Fruit fly (Drosophila melanogaster) whole organism, embryonic: ENCODE data around the gene CG1640.
A peak's percentile ranks its signal among the peaks of the same experiment; 100 is the strongest.

ENCODE experiments used
- Antp ChIP-seq: fragments of 200-800 bp; sonication (Bioruptor generic); optimal IDR thresholded peaks from 3 replicates; lab custom pipeline; 2016; ENCODE audit warnings: missing biosample characterization, missing genetic modification characterization
- CG10431 ChIP-seq: fragments of 200-800 bp; sonication (Bioruptor generic); optimal IDR thresholded peaks from 3 replicates; lab custom pipeline; 2018; ENCODE audit warnings: missing biosample characterization, mild to moderate bottlenecking, missing genetic modification characterization
- CG10565 ChIP-seq: fragments of 200-800 bp; sonication (Bioruptor generic); optimal IDR thresholded peaks from 3 replicates; lab custom pipeline; 2016; ENCODE audit warnings: missing biosample characterization, mild to moderate bottlenecking, missing genetic modification characterization
- CG12104 ChIP-seq: fragments of 200-800 bp; sonication (Bioruptor generic); optimal IDR thresholded peaks from 3 replicates; lab custom pipeline; 2016; ENCODE audit warnings: missing biosample characterization, missing genetic modification characterization
- CG12769 ChIP-seq: fragments of 200-800 bp; sonication (Bioruptor generic); optimal IDR thresholded peaks from 2 replicates; lab custom pipeline; 2019; ENCODE audit warnings: missing biosample characterization, mild to moderate bottlenecking, missing genetic modification characterization, moderate library complexity
- CG13123 ChIP-seq: fragments of 200-800 bp; sonication (Bioruptor generic); optimal IDR thresholded peaks from 2 replicates; lab custom pipeline; 2016; ENCODE audit warnings: missing biosample characterization, missing genetic modification characterization
- CG13775 ChIP-seq: fragments of 200-800 bp; sonication (Bioruptor generic); optimal IDR thresholded peaks from 3 replicates; lab custom pipeline; 2017; ENCODE audit warnings: missing biosample characterization, mild to moderate bottlenecking, missing genetic modification characterization
- CG14050 ChIP-seq: fragments of 200-800 bp; sonication (Bioruptor generic); IDR thresholded peaks from 3 replicates; pipeline ENCODE4 v1.3.6; 2022; ENCODE audit warnings: missing biosample characterization, missing genetic modification characterization
- CG17361 ChIP-seq: fragments of 200-800 bp; sonication (Bioruptor generic); IDR thresholded peaks from 3 replicates; pipeline ENCODE4 v1.3.6; 2022; ENCODE audit warnings: missing biosample characterization, missing genetic modification characterization
- CG18262 ChIP-seq: fragments of 200-800 bp; optimal IDR thresholded peaks from 3 replicates; lab custom pipeline; 2019; ENCODE audit warnings: missing biosample characterization, mild to moderate bottlenecking, missing genetic modification characterization, moderate library complexity
- CG42726 ChIP-seq: fragments of 200-800 bp; sonication (Bioruptor generic); IDR thresholded peaks from 2 replicates; pipeline ENCODE4 v1.3.6; 2022; ENCODE audit warnings: missing biosample characterization, missing genetic modification characterization; ENCODE audit not compliant: partially characterized antibody
- CG7357 ChIP-seq: fragments of 200-800 bp; sonication (Bioruptor generic); IDR thresholded peaks from 3 replicates; pipeline ENCODE4 v1.3.6; 2022; ENCODE audit warnings: missing biosample characterization, missing genetic modification characterization
- CG8765 ChIP-seq: fragments of 200-800 bp; sonication (Bioruptor generic); IDR thresholded peaks from 2 replicates; pipeline ENCODE4 v1.3.6; 2022; ENCODE audit warnings: missing biosample characterization, missing genetic modification characterization
- CkIIα-i1 ChIP-seq: fragments of 200-800 bp; sonication (Bioruptor generic); IDR thresholded peaks from 2 replicates; pipeline ENCODE4 v1.3.6; 2022; ENCODE audit warnings: missing biosample characterization, missing genetic modification characterization
- Eip74EF ChIP-seq, 2 experiments: fragments of 200-800 bp in 1 of 2; fragments of >200 bp in 1 of 2; sonication (Bioruptor generic) in 1 of 2; optimal IDR thresholded peaks; 2 replicates each; lab custom pipeline; 2017 to 2019; ENCODE audit warnings: missing biosample characterization in 2 of 2, missing genetic modification characterization in 2 of 2, mild to moderate bottlenecking in 1 of 2, moderate library complexity in 1 of 2
- Elba2 ChIP-seq: fragments of 200-800 bp; sonication (Bioruptor generic); optimal IDR thresholded peaks from 3 replicates; lab custom pipeline; 2016; ENCODE audit warnings: missing biosample characterization, missing genetic modification characterization
- GATAe ChIP-seq: fragments of 200-800 bp; sonication (Bioruptor generic); conservative IDR thresholded peaks from 2 replicates; pipeline ENCODE4 v1.3.6; 2022; ENCODE audit warnings: missing biosample characterization, missing genetic modification characterization
- Hey ChIP-seq: fragments of 200-800 bp; sonication (Bioruptor generic); optimal IDR thresholded peaks from 3 replicates; lab custom pipeline; 2018; ENCODE audit warnings: missing biosample characterization, mild to moderate bottlenecking, missing genetic modification characterization
- Hr3 ChIP-seq: fragments of 200-800 bp; sonication (Bioruptor generic); optimal IDR thresholded peaks from 3 replicates; lab custom pipeline; 2016; ENCODE audit warnings: missing biosample characterization, missing genetic modification characterization
- Lpt ChIP-seq: fragments of >200 bp; optimal IDR thresholded peaks from 2 replicates; lab custom pipeline; 2018; ENCODE audit warnings: missing biosample characterization, missing genetic modification characterization
- Mad ChIP-seq: fragments of 200-800 bp; sonication (Bioruptor generic); optimal IDR thresholded peaks from 2 replicates; lab custom pipeline; 2016; ENCODE audit warnings: missing biosample characterization, missing genetic modification characterization
- Med ChIP-seq: fragments of 200-800 bp; sonication (Bioruptor generic); peaks from one replicate; lab custom pipeline; 2016; ENCODE audit warnings: missing biosample characterization, missing genetic modification characterization, mild to moderate bottlenecking, inconsistent platforms, moderate library complexity
- Meics ChIP-seq: fragments of 200-800 bp; sonication (Bioruptor generic); optimal IDR thresholded peaks from 2 replicates; lab custom pipeline; 2017; ENCODE audit warnings: missing biosample characterization, mild to moderate bottlenecking, missing genetic modification characterization
- NC2β ChIP-seq: fragments of 200-800 bp; sonication (Bioruptor generic); optimal IDR thresholded peaks from 2 replicates; lab custom pipeline; 2016; ENCODE audit warnings: missing biosample characterization, missing genetic modification characterization
- Nf-YA ChIP-seq: fragments of 200-800 bp; sonication (Bioruptor generic); IDR thresholded peaks from 2 replicates; pipeline ENCODE4 v1.3.6; 2022; ENCODE audit warnings: missing biosample characterization, missing genetic modification characterization
- Oaz ChIP-seq: fragments of 200-800 bp; sonication (Bioruptor generic); IDR thresholded peaks from 2 replicates; pipeline ENCODE4 v1.3.6; 2022; ENCODE audit warnings: missing biosample characterization, missing genetic modification characterization
- Oli ChIP-seq: fragments of 200-800 bp; sonication (Bioruptor generic); optimal IDR thresholded peaks from 2 replicates; lab custom pipeline; 2018; ENCODE audit warnings: missing biosample characterization, mild to moderate bottlenecking, missing genetic modification characterization, moderate library complexity
- Rfx ChIP-seq: fragments of 200-800 bp; sonication (Bioruptor generic); IDR thresholded peaks from 2 replicates; pipeline ENCODE4 v1.3.6; 2022; ENCODE audit warnings: missing biosample characterization, missing genetic modification characterization
- Stat92E ChIP-seq, 3 experiments: fragments of >200 bp in 2 of 3; fragments of 200-800 bp in 1 of 3; sonication (Bioruptor generic) in 1 of 3; optimal IDR thresholded peaks; 2 replicates each; lab custom pipeline; 2017 to 2019; ENCODE audit warnings: missing biosample characterization in 3 of 3, missing genetic modification characterization in 3 of 3, mild to moderate bottlenecking in 1 of 3, moderate library complexity in 1 of 3
- Taf1 ChIP-seq: fragments of 200-800 bp; sonication (Bioruptor generic); IDR thresholded peaks from 2 replicates; pipeline ENCODE4 v1.3.6; 2022; ENCODE audit warnings: missing biosample characterization, missing genetic modification characterization
- Tbp ChIP-seq: fragments of >200 bp; optimal IDR thresholded peaks from 2 replicates; lab custom pipeline; 2018; ENCODE audit warnings: missing biosample characterization, missing genetic modification characterization
- Xbp1 ChIP-seq: fragments of 200-800 bp; sonication (Bioruptor generic); optimal IDR thresholded peaks from 3 replicates; lab custom pipeline; 2016; ENCODE audit warnings: missing biosample characterization, mild to moderate bottlenecking, missing genetic modification characterization
- al ChIP-seq: fragments of 200-800 bp; sonication (Bioruptor generic); IDR thresholded peaks from 2 replicates; pipeline ENCODE4 v1.3.6; 2022; ENCODE audit warnings: missing biosample characterization, missing genetic modification characterization
- bbx ChIP-seq: fragments of 200-800 bp; sonication (Bioruptor generic); IDR thresholded peaks from 2 replicates; pipeline ENCODE4 v1.3.6; 2022; ENCODE audit warnings: missing biosample characterization, missing genetic modification characterization; ENCODE audit not compliant: partially characterized antibody
- caup ChIP-seq: fragments of 200-800 bp; sonication (Bioruptor generic); optimal IDR thresholded peaks from 3 replicates; lab custom pipeline; 2017; ENCODE audit warnings: missing biosample characterization, mild to moderate bottlenecking, missing genetic modification characterization, moderate library complexity; ENCODE audit not compliant: severe bottlenecking
- dan ChIP-seq: fragments of 200-800 bp; sonication (Bioruptor generic); IDR thresholded peaks from 2 replicates; pipeline ENCODE4 v1.3.6; 2022; ENCODE audit warnings: missing biosample characterization, missing genetic modification characterization
- dmrt99B ChIP-seq: fragments of 200-800 bp; sonication (Bioruptor generic); optimal IDR thresholded peaks from 2 replicates; lab custom pipeline; 2018; ENCODE audit warnings: missing biosample characterization, mild to moderate bottlenecking, missing genetic modification characterization, moderate library complexity
- fd64A ChIP-seq: fragments of 200-800 bp; sonication (Bioruptor generic); optimal IDR thresholded peaks from 3 replicates; lab custom pipeline; 2018; ENCODE audit warnings: missing biosample characterization, mild to moderate bottlenecking, missing genetic modification characterization
- gem ChIP-seq: fragments of 200-800 bp; sonication (Bioruptor generic); optimal IDR thresholded peaks from 2 replicates; lab custom pipeline; 2019; ENCODE audit warnings: missing biosample characterization, mild to moderate bottlenecking, missing genetic modification characterization, moderate library complexity
- hkb ChIP-seq, 2 experiments: fragments of 200-800 bp in 1 of 2; fragments of >200 bp in 1 of 2; sonication (Bioruptor generic) in 1 of 2; IDR thresholded peaks in 1 of 2; optimal IDR thresholded peaks in 1 of 2; 2 replicates each; pipeline versions ENCODE4 v1.3.6 to Lab custom; 2017 to 2022; ENCODE audit warnings: missing biosample characterization in 1 of 2, missing genetic modification characterization in 1 of 2
- jing ChIP-seq: fragments of 200-800 bp; sonication (Bioruptor generic); optimal IDR thresholded peaks from 2 replicates; lab custom pipeline; 2018; ENCODE audit warnings: missing biosample characterization, mild to moderate bottlenecking, missing genetic modification characterization
- lola ChIP-seq, 3 experiments: fragments of >200 bp in 2 of 3; fragments of 200-800 bp in 1 of 3; sonication (Bioruptor generic) in 1 of 3; optimal IDR thresholded peaks; 2 replicates each; lab custom pipeline; 2017 to 2019; ENCODE audit warnings: missing biosample characterization in 3 of 3, missing genetic modification characterization in 3 of 3, mild to moderate bottlenecking in 1 of 3, moderate library complexity in 1 of 3
- pzg ChIP-seq: fragments of 200-800 bp; sonication (Bioruptor generic); optimal IDR thresholded peaks from 3 replicates; lab custom pipeline; 2018; ENCODE audit warnings: missing biosample characterization, mild to moderate bottlenecking, missing genetic modification characterization, moderate library complexity
- ranshi ChIP-seq: fragments of 200-800 bp; sonication (Bioruptor generic); IDR thresholded peaks from 2 replicates; pipeline ENCODE4 v1.3.6; 2022; ENCODE audit warnings: missing biosample characterization, missing genetic modification characterization
- schlank ChIP-seq: fragments of 200-800 bp; sonication (Bioruptor generic); optimal IDR thresholded peaks from 2 replicates; lab custom pipeline; 2018; ENCODE audit warnings: missing biosample characterization, mild to moderate bottlenecking, missing genetic modification characterization
- sens ChIP-seq: fragments of 200-800 bp; sonication (Bioruptor generic); peaks from one replicate; lab custom pipeline; 2016; ENCODE audit warnings: missing biosample characterization, missing genetic modification characterization
- slp2 ChIP-seq: fragments of 200-800 bp; sonication (Bioruptor generic); optimal IDR thresholded peaks from 2 replicates; lab custom pipeline; 2016; ENCODE audit warnings: missing biosample characterization, missing genetic modification characterization
- sqz ChIP-seq: fragments of 200-800 bp; sonication (Bioruptor generic); optimal IDR thresholded peaks from 3 replicates; lab custom pipeline; 2018; ENCODE audit warnings: missing biosample characterization, mild to moderate bottlenecking, missing genetic modification characterization
- tin ChIP-seq: fragments of 200-800 bp; sonication (Bioruptor generic); optimal IDR thresholded peaks from 3 replicates; lab custom pipeline; 2016; ENCODE audit warnings: missing biosample characterization, missing genetic modification characterization
- tll ChIP-seq, 2 experiments: fragments of 200-800 bp in 1 of 2; fragments of >200 bp in 1 of 2; sonication (Bioruptor generic) in 1 of 2; optimal IDR thresholded peaks; 2 replicates each; lab custom pipeline; 2017 to 2019; ENCODE audit warnings: missing biosample characterization in 2 of 2, missing genetic modification characterization in 2 of 2, mild to moderate bottlenecking in 1 of 2, moderate library complexity in 1 of 2

Gene CG1640

DNA sequence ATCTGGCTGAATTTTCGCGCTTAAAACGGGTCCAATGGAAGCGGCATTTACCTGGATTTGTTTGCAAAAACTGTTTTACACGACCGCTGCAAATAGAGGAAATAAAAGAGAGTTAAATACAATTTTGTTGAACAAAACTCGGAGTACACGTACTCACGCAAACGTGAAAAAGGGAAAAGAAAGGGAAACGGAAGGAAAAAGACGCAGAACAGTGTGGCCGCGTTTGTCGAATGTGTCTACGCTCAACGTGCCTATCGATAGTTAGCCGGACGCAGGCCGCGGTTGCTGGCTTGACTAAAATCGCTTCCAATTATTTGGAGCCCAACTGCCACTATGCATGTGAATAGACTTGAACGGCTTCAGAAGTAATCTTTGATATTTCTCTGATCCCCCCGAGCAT, 33.0 kb upstream of the CG1640 start, which contains the start of gene RpS15Aa (continued):
- no peak for TF ChIP-seq lola (GFP tag; optimal IDR thresholded peaks at IDR 0.05; lab: Kevin White, UChicago)
- TF ChIP-seq Nf-YA (GFP tag; lab: Robert Waterston, UW), result peak; percentile 66
- peak; percentile 33; the same call in 1 of the 2 replicates for TF ChIP-seq Taf1 (GFP tag; lab: Robert Waterston, UW)
- TF ChIP-seq tin (GFP tag; lab: Kevin White, UChicago), result peak; percentile 39
- TF ChIP-seq Elba2 (GFP tag; lab: Kevin White, UChicago), result no peak
- TF ChIP-seq Eip74EF (GFP tag; optimal IDR thresholded peaks at IDR 0.05; lab: Kevin White, UChicago), result peak in 1 of 2 experiments; percentile 44
- TF ChIP-seq CG12769, result peak; percentile 54
- peak; percentile 42 for TF ChIP-seq CG12104 (GFP tag; lab: Kevin White, UChicago)
- peak; percentile 3 for TF ChIP-seq Tbp
- peak; percentile 44 for TF ChIP-seq dmrt99B (tag; lab: Kevin White, UChicago)
- peak; percentile 86 for TF ChIP-seq Meics (GFP tag; lab: Kevin White, UChicago)
- peak; percentile 81 for TF ChIP-seq Mad
- peak; percentile 64 for TF ChIP-seq CG14050 (GFP tag; lab: Robert Waterston, UW)
- peak; percentile 2 for TF ChIP-seq CG13123 (GFP tag; lab: Kevin White, UChicago)
- peak; percentile 34 for TF ChIP-seq Hr3
- TF ChIP-seq Antp (GFP tag; lab: Kevin White, UChicago), result peak; percentile 69
- peak; percentile 82 for TF ChIP-seq sqz (GFP tag; lab: Kevin White, UChicago)
- peak; percentile 81 for TF ChIP-seq CG10431
- peak; percentile 69 for TF ChIP-seq Hey (tag; lab: Kevin White, UChicago)
- peak; percentile 60 for TF ChIP-seq bbx (GFP tag; lab: Robert Waterston, UW)
- peak; percentile 90 for TF ChIP-seq caup (GFP tag; lab: Kevin White, UChicago)
- peak; percentile 92 for TF ChIP-seq Rfx (GFP tag; lab: Robert Waterston, UW)
- TF ChIP-seq pzg, result peak; percentile 79
- peak; percentile 93 for TF ChIP-seq sens (GFP tag; lab: Kevin White, UChicago)
- no peak for TF ChIP-seq tll (GFP tag; optimal IDR thresholded peaks at IDR 0.05; lab: Kevin White, UChicago)
- no peak for TF ChIP-seq Stat92E (GFP tag; optimal IDR thresholded peaks at IDR 0.05; lab: Kevin White, UChicago)
- peak; percentile 86 for TF ChIP-seq CG13775 (GFP tag; lab: Kevin White, UChicago)
- no peak for TF ChIP-seq jing
- 0 out of 2 replicates have a peak, but pooled peaks have one; percentile 34 for TF ChIP-seq GATAe (GFP tag; lab: Robert Waterston, UW)
- peak; percentile 77 for TF ChIP-seq slp2 (GFP tag; lab: Kevin White, UChicago)
- peak; percentile 54 for TF ChIP-seq Oaz
- TF ChIP-seq CG42726 (GFP tag; lab: Robert Waterston, UW), result peak; percentile 77
- TF ChIP-seq Xbp1 (GFP tag; lab: Kevin White, UChicago), result peak; percentile 74
- TF ChIP-seq CG18262, result peak; percentile 49
- no peak for TF ChIP-seq hkb (optimal IDR thresholded peaks at IDR 0.05; lab: Kevin White, UChicago)
- peak; percentile 70 for TF ChIP-seq hkb (GFP tag; IDR thresholded peaks at IDR 0.05; lab: Robert Waterston, UW)
- TF ChIP-seq dan (GFP tag; lab: Robert Waterston, UW), result no peak
- peak; percentile 14 for TF ChIP-seq CG10565 (GFP tag; lab: Kevin White, UChicago)
- peak; percentile 98 for TF ChIP-seq Med (GFP tag; lab: Kevin White, UChicago)
- peak; percentile 74 for TF ChIP-seq schlank (tag; lab: Kevin White, UChicago)
- TF ChIP-seq ranshi (GFP tag; lab: Robert Waterston, UW), result peak; percentile 81
- no peak for TF ChIP-seq CkIIα-i1 (GFP tag; lab: Robert Waterston, UW)
- peak; percentile 24 for TF ChIP-seq gem (tag; lab: Kevin White, UChicago)
- no peak for TF ChIP-seq Lpt (GFP tag; lab: Kevin White, UChicago)
- TF ChIP-seq al, result peak; percentile 80
- peak; percentile 56; the same call in 1 of the 2 replicates for TF ChIP-seq CG8765 (GFP tag; lab: Robert Waterston, UW)
- peak; percentile 54; the same call in 1 of the 3 replicates for TF ChIP-seq CG17361
- peak; percentile 92 for TF ChIP-seq NC2β (GFP tag; lab: Kevin White, UChicago)
- TF ChIP-seq fd64A (GFP tag; lab: Kevin White, UChicago), result peak; percentile 68
- peak; percentile 14 for TF ChIP-seq Oli
- no peak for TF ChIP-seq CG7357 (GFP tag; lab: Robert Waterston, UW)
